Worm (Caenorhabditis elegans) whole organism, L4/young adult: ENCODE data around the gene Y51H7C.1.

Experiments used
- W03F9.2 ChIP-seq: fragments of 150-350 bp; optimal IDR thresholded peaks from 2 replicates; lab custom pipeline; 2014; ENCODE audit warnings: missing biosample characterization, missing genetic modification characterization
- dao-5 ChIP-seq: sonication (generic microtip); optimal IDR thresholded peaks from 2 replicates; lab custom pipeline; 2016; ENCODE audit warnings: missing genotype, missing genetic modification characterization, moderate library complexity, missing compliant biosample characterization
- him-1 ChIP-seq: sonication (generic microtip); optimal IDR thresholded peaks from 2 replicates; lab custom pipeline; 2016; ENCODE audit warnings: missing genotype, missing genetic modification reagents, missing genetic modification characterization, missing compliant biosample characterization

Y51H7C.1 gene

ce11 chrII:1518914-1519313, 51.4 kb downstream of the Y51H7C.1 start, which contains the start of gene Y51H7BR.8:
Gene Y51H7BR.8 (plus strand): TSS chrII:1519214.
- TF ChIP-seq W03F9.2 (no peak), dao-5 (no peak), him-1 (tag; lab: Kevin White, UChicago) (no peak)
